Fruit fly (Drosophila melanogaster) whole organism, embryonic: ENCODE results near the gene CG14883.

Experiments used
- Abd-B ChIP-seq: fragments of 200-800 bp; sonication (Bioruptor generic); optimal IDR thresholded peaks from 2 replicates; lab custom pipeline; 2018; ENCODE audit warnings: missing biosample characterization, mild to moderate bottlenecking, missing genetic modification characterization, moderate library complexity
- Bgb ChIP-seq: fragments of 200-800 bp; sonication (Bioruptor generic); IDR thresholded peaks from 2 replicates; pipeline ENCODE4 v1.3.6; 2022; ENCODE audit warnings: missing biosample characterization, missing genetic modification characterization; ENCODE audit not compliant: partially characterized antibody
- CG10321 ChIP-seq: fragments of 200-800 bp; sonication (Bioruptor generic); IDR thresholded peaks from 2 replicates; pipeline ENCODE4 v1.3.6; 2022; ENCODE audit warnings: missing biosample characterization, missing genetic modification characterization
- CG11456 ChIP-seq: fragments of 200-800 bp; sonication (Bioruptor generic); IDR thresholded peaks from 3 replicates; pipeline ENCODE4 v1.3.6; 2022; ENCODE audit warnings: missing biosample characterization, missing genetic modification characterization
- CG11695 ChIP-seq: fragments of 200-800 bp; sonication (Bioruptor generic); IDR thresholded peaks from 3 replicates; pipeline ENCODE4 v1.3.6; 2022; ENCODE audit warnings: missing biosample characterization, missing genetic modification characterization
- CG13123 ChIP-seq: fragments of 200-800 bp; sonication (Bioruptor generic); optimal IDR thresholded peaks from 2 replicates; lab custom pipeline; 2016; ENCODE audit warnings: missing biosample characterization, missing genetic modification characterization
- CG13775 ChIP-seq: fragments of 200-800 bp; sonication (Bioruptor generic); optimal IDR thresholded peaks from 3 replicates; lab custom pipeline; 2017; ENCODE audit warnings: missing biosample characterization, mild to moderate bottlenecking, missing genetic modification characterization
- CG15601 ChIP-seq: fragments of 200-800 bp; sonication (Bioruptor generic); optimal IDR thresholded peaks from 3 replicates; lab custom pipeline; 2019; ENCODE audit warnings: missing biosample characterization, mild to moderate bottlenecking, missing genetic modification characterization, moderate library complexity
- CG17385 ChIP-seq: fragments of 200-800 bp; sonication (Bioruptor generic); optimal IDR thresholded peaks from 3 replicates; lab custom pipeline; 2018; ENCODE audit warnings: missing biosample characterization, mild to moderate bottlenecking, missing genetic modification characterization
- CG18262 ChIP-seq: fragments of 200-800 bp; optimal IDR thresholded peaks from 3 replicates; lab custom pipeline; 2019; ENCODE audit warnings: missing biosample characterization, mild to moderate bottlenecking, missing genetic modification characterization, moderate library complexity
- CG1832 ChIP-seq: fragments of 200-800 bp; sonication (Bioruptor generic); optimal IDR thresholded peaks from 2 replicates; lab custom pipeline; 2017; ENCODE audit warnings: missing biosample characterization, mild to moderate bottlenecking, missing genetic modification characterization, inconsistent platforms
- CG2889 ChIP-seq: fragments of 200-800 bp; sonication (Bioruptor generic); IDR thresholded peaks from 3 replicates; pipeline ENCODE4 v1.3.6; 2022; ENCODE audit warnings: missing biosample characterization, missing genetic modification characterization
- CG4282 ChIP-seq: fragments of 200-800 bp; sonication (Bioruptor generic); optimal IDR thresholded peaks from 2 replicates; lab custom pipeline; 2016; ENCODE audit warnings: missing biosample characterization, missing genetic modification characterization
- CG4360 ChIP-seq: fragments of 200-800 bp; sonication (Bioruptor generic); IDR thresholded peaks from 2 replicates; pipeline ENCODE4 v1.3.6; 2022; ENCODE audit warnings: missing biosample characterization, missing genetic modification characterization
- CG4404 ChIP-seq: fragments of 200-800 bp; sonication (Bioruptor generic); IDR thresholded peaks from 2 replicates; pipeline ENCODE4 v1.3.6; 2022; ENCODE audit warnings: missing biosample characterization, missing genetic modification characterization
- CG8359 ChIP-seq: fragments of 200-800 bp; sonication (Bioruptor generic); optimal IDR thresholded peaks from 2 replicates; lab custom pipeline; 2017; ENCODE audit warnings: missing biosample characterization, mild to moderate bottlenecking, missing genetic modification characterization, borderline replicate concordance
- CTCF ChIP-seq: fragments of 200-800 bp; sonication (Bioruptor generic); optimal IDR thresholded peaks from 2 replicates; lab custom pipeline; 2017; ENCODE audit warnings: missing biosample characterization, mild to moderate bottlenecking, missing genetic modification characterization, moderate library complexity
- Ets65A ChIP-seq: fragments of 200-800 bp; sonication (Bioruptor generic); peaks from one replicate; lab custom pipeline; 2016; ENCODE audit warnings: missing biosample characterization, missing genetic modification characterization
- Ets97D ChIP-seq: fragments of 200-800 bp; sonication (Bioruptor generic); optimal IDR thresholded peaks from 3 replicates; lab custom pipeline; 2016; ENCODE audit warnings: missing biosample characterization, missing genetic modification characterization
- HmgD ChIP-seq: fragments of 200-800 bp; sonication (Bioruptor generic); optimal IDR thresholded peaks from 3 replicates; lab custom pipeline; 2016; ENCODE audit warnings: missing biosample characterization, missing genetic modification characterization
- Hr39 ChIP-seq: fragments of >200 bp; optimal IDR thresholded peaks from 2 replicates; lab custom pipeline; 2017
- Hr51 ChIP-seq, 2 experiments: fragments of 200-800 bp; sonication (Bioruptor generic); optimal IDR thresholded peaks; 2 replicates in 1 of 2; 3 replicates in 1 of 2; lab custom pipeline; 2016 to 2018; ENCODE audit warnings: missing biosample characterization in 2 of 2, missing genetic modification characterization in 2 of 2, mild to moderate bottlenecking in 1 of 2, moderate library complexity in 1 of 2
- Meics ChIP-seq: fragments of 200-800 bp; sonication (Bioruptor generic); optimal IDR thresholded peaks from 2 replicates; lab custom pipeline; 2017; ENCODE audit warnings: missing biosample characterization, mild to moderate bottlenecking, missing genetic modification characterization
- Nf-YB ChIP-seq: fragments of 200-800 bp; sonication (Bioruptor generic); optimal IDR thresholded peaks from 3 replicates; lab custom pipeline; 2019; ENCODE audit warnings: missing biosample characterization, mild to moderate bottlenecking, missing genetic modification characterization, moderate library complexity
- Nf-YC ChIP-seq: fragments of 200-800 bp; optimal IDR thresholded peaks from 3 replicates; lab custom pipeline; 2019; ENCODE audit warnings: missing biosample characterization, mild to moderate bottlenecking, missing genetic modification characterization, moderate library complexity
- Opbp ChIP-seq: fragments of 200-800 bp; sonication (Bioruptor generic); IDR thresholded peaks from 3 replicates; pipeline ENCODE4 v1.3.6; 2022; ENCODE audit warnings: missing biosample characterization, missing genetic modification characterization; ENCODE audit not compliant: partially characterized antibody
- Sry-β ChIP-seq: fragments of 200-800 bp; sonication (Bioruptor generic); optimal IDR thresholded peaks from 2 replicates; lab custom pipeline; 2018; ENCODE audit warnings: missing biosample characterization, mild to moderate bottlenecking, missing genetic modification characterization, moderate library complexity
- Trl ChIP-seq, 3 experiments: fragments of >200 bp in 2 of 3; fragments of 200-800 bp in 1 of 3; sonication (Bioruptor generic) in 1 of 3; optimal IDR thresholded peaks; 2 replicates in 1 of 3; 3 replicates in 2 of 3; lab custom pipeline; 2016 to 2017; ENCODE audit warnings: missing biosample characterization in 1 of 3, missing genetic modification characterization in 1 of 3
- bbx ChIP-seq: fragments of 200-800 bp; sonication (Bioruptor generic); IDR thresholded peaks from 2 replicates; pipeline ENCODE4 v1.3.6; 2022; ENCODE audit warnings: missing biosample characterization, missing genetic modification characterization; ENCODE audit not compliant: partially characterized antibody
- bowl ChIP-seq: fragments of 200-800 bp; sonication (Bioruptor generic); IDR thresholded peaks from 2 replicates; pipeline ENCODE4 v1.3.6; 2022; ENCODE audit warnings: missing biosample characterization, missing genetic modification characterization
- cg ChIP-seq: fragments of 200-800 bp; sonication (Bioruptor generic); optimal IDR thresholded peaks from 3 replicates; lab custom pipeline; 2019; ENCODE audit warnings: missing biosample characterization, mild to moderate bottlenecking, missing genetic modification characterization, moderate library complexity
- chinmo ChIP-seq: fragments of 200-800 bp; sonication (Bioruptor generic); IDR thresholded peaks from 4 replicates; pipeline ENCODE4 v1.3.6; 2022; ENCODE audit warnings: missing biosample characterization, missing genetic modification characterization; ENCODE audit not compliant: partially characterized antibody
- crp ChIP-seq, 2 experiments: fragments of 200-800 bp; sonication (Bioruptor generic); optimal IDR thresholded peaks; 2 replicates in 1 of 2; 3 replicates in 1 of 2; lab custom pipeline; 2017; ENCODE audit warnings: missing biosample characterization in 2 of 2, missing genetic modification characterization in 2 of 2, mild to moderate bottlenecking in 1 of 2, moderate library complexity in 1 of 2
- gem ChIP-seq: fragments of 200-800 bp; sonication (Bioruptor generic); optimal IDR thresholded peaks from 2 replicates; lab custom pipeline; 2019; ENCODE audit warnings: missing biosample characterization, mild to moderate bottlenecking, missing genetic modification characterization, moderate library complexity
- gfzf ChIP-seq: fragments of 200-800 bp; sonication (Bioruptor generic); optimal IDR thresholded peaks from 2 replicates; lab custom pipeline; 2016; ENCODE audit warnings: missing biosample characterization, mild to moderate bottlenecking, missing genetic modification characterization, moderate library complexity
- kah ChIP-seq: fragments of 200-800 bp; sonication (Bioruptor generic); optimal IDR thresholded peaks from 2 replicates; lab custom pipeline; 2018; ENCODE audit warnings: missing biosample characterization, mild to moderate bottlenecking, missing genetic modification characterization
- klu ChIP-seq: fragments of 200-800 bp; sonication (Bioruptor generic); IDR thresholded peaks from 2 replicates; pipeline ENCODE4 v1.3.6; 2022; ENCODE audit warnings: missing biosample characterization, missing genetic modification characterization
- lilli ChIP-seq: fragments of 200-800 bp; sonication (Bioruptor generic); optimal IDR thresholded peaks from 3 replicates; lab custom pipeline; 2016; ENCODE audit warnings: missing biosample characterization, missing genetic modification characterization
- odd ChIP-seq: fragments of 200-800 bp; sonication (Bioruptor generic); optimal IDR thresholded peaks from 2 replicates; lab custom pipeline; 2017; ENCODE audit warnings: missing biosample characterization, mild to moderate bottlenecking, missing genetic modification characterization
- p53 ChIP-seq: fragments of 200-800 bp; sonication (Bioruptor generic); optimal IDR thresholded peaks from 2 replicates; lab custom pipeline; 2016; ENCODE audit warnings: missing biosample characterization, missing genetic modification characterization
- phol ChIP-seq: fragments of 200-800 bp; sonication (Bioruptor generic); optimal IDR thresholded peaks from 3 replicates; lab custom pipeline; 2018; ENCODE audit warnings: missing biosample characterization, mild to moderate bottlenecking, missing genetic modification characterization, moderate library complexity
- run ChIP-seq: fragments of 200-800 bp; sonication (Bioruptor generic); optimal IDR thresholded peaks from 3 replicates; lab custom pipeline; 2018; ENCODE audit warnings: missing biosample characterization, mild to moderate bottlenecking, missing genetic modification characterization
- seq ChIP-seq: fragments of 200-800 bp; sonication (Bioruptor generic); IDR thresholded peaks from 2 replicates; pipeline ENCODE4 v1.3.6; 2022; ENCODE audit warnings: missing biosample characterization, missing genetic modification characterization
- z ChIP-seq: fragments of 200-800 bp; sonication (Bioruptor generic); IDR thresholded peaks from 3 replicates; pipeline ENCODE4 v1.3.6; 2022; ENCODE audit warnings: missing biosample characterization, missing genetic modification characterization

Gene CG14883

dm6 chr3R:16455875-16456274 lies at the start of gene CG14883 (continued):
- no peak for TF ChIP-seq Hr39 (lab: Kevin White, UChicago)
- no peak for TF ChIP-seq CG18262 (tag; lab: Kevin White, UChicago)
- TF ChIP-seq CG11695 (GFP tag; lab: Robert Waterston, UW) = no peak
- TF ChIP-seq Trl (optimal IDR thresholded peaks at IDR 0.05; lab: Kevin White, UChicago) = no peak
- TF ChIP-seq Trl (GFP tag; optimal IDR thresholded peaks at IDR 0.05; lab: Kevin White, UChicago) = no peak
- TF ChIP-seq Opbp = peak; percentile 54; the same call in 1 of the 3 replicates
- TF ChIP-seq Ets65A (GFP tag; lab: Kevin White, UChicago) = no peak
- TF ChIP-seq lilli (GFP tag; lab: Kevin White, UChicago) = no peak
- no peak for TF ChIP-seq CG8359 (GFP tag; lab: Kevin White, UChicago)
- no peak for TF ChIP-seq bowl (GFP tag; lab: Robert Waterston, UW)
- no peak for TF ChIP-seq CG13123 (GFP tag; lab: Kevin White, UChicago)
- TF ChIP-seq kah (GFP tag; lab: Kevin White, UChicago) = peak; percentile 10
- no peak for TF ChIP-seq CG17385

dm6 chr3R:16406618-16407017 lies 49.2 kb upstream of the CG14883 start:
- TF ChIP-seq p53 (GFP tag; lab: Kevin White, UChicago) (no peak), CG15601 (tag; lab: Kevin White, UChicago) (no peak), CG13775 (GFP tag; lab: Kevin White, UChicago) (no peak), CG2889 (0 out of 3 replicates have a peak, but pooled peaks have one; percentile 12), gfzf (GFP tag; lab: Kevin White, UChicago) (no peak), Nf-YC (peak; percentile 79), Nf-YB (GFP tag; lab: Kevin White, UChicago) (peak; percentile 84), CG4360 (peak; percentile 28; the same call in 1 of the 2 replicates), Abd-B (GFP tag; lab: Kevin White, UChicago) (no peak), seq (peak; percentile 72; the same call in 1 of the 2 replicates), HmgD (GFP tag; lab: Kevin White, UChicago) (no peak), CG11456 (0 out of 3 replicates have a peak, but pooled peaks have one; percentile 18)

- TF ChIP-seq run (tag; lab: Kevin White, UChicago) (no peak), Hr51 (GFP tag; optimal IDR thresholded peaks at IDR 0.05; lab: Kevin White, UChicago) (no peak), CTCF (GFP tag; lab: Kevin White, UChicago) (peak; percentile 29), gem (tag; lab: Kevin White, UChicago) (no peak), Meics (no peak)
Observed at dm6 chr3R:16408434-16408833, 47.4 kb upstream of the CG14883 start.

dm6 chr3R:16410706-16411105 lies 45.1 kb upstream of the CG14883 start:
- no peak for TF ChIP-seq odd (GFP tag; lab: Kevin White, UChicago)
- TF ChIP-seq Nf-YC = peak; percentile 80
- no peak for TF ChIP-seq Sry-β
- peak; percentile 32 for TF ChIP-seq Ets65A (GFP tag; lab: Kevin White, UChicago)
- TF ChIP-seq crp (GFP tag; optimal IDR thresholded peaks at IDR 0.05; lab: Kevin White, UChicago) = no peak
- peak; percentile 89 for TF ChIP-seq Nf-YB (GFP tag; lab: Kevin White, UChicago)
- TF ChIP-seq CG4404 (GFP tag; lab: Robert Waterston, UW) = no peak
- peak; percentile 63; the same call in 1 of the 2 replicates for TF ChIP-seq seq
- no peak for TF ChIP-seq Hr51 (GFP tag; optimal IDR thresholded peaks at IDR 0.05; lab: Kevin White, UChicago)

- TF ChIP-seq Opbp = peak; percentile 51; the same call in 1 of the 3 replicates
- peak; percentile 46; the same call in 1 of the 2 replicates for TF ChIP-seq bbx
- TF ChIP-seq CG10321 (GFP tag; lab: Robert Waterston, UW) = peak; percentile 79
- peak; percentile 99 for TF ChIP-seq z
- no peak for TF ChIP-seq CG4282
- TF ChIP-seq CG1832 = peak; percentile 43
- peak; percentile 92 for TF ChIP-seq Nf-YC
- TF ChIP-seq Ets97D (GFP tag; lab: Kevin White, UChicago) = no peak
- 0 out of 4 replicates have a peak, but pooled peaks have one; percentile 38 for TF ChIP-seq chinmo (GFP tag; lab: Robert Waterston, UW)
- TF ChIP-seq klu (GFP tag; lab: Robert Waterston, UW) = no peak
- peak; percentile 42 for TF ChIP-seq phol (tag; lab: Kevin White, UChicago)
- TF ChIP-seq Bgb (GFP tag; lab: Robert Waterston, UW) = 0 out of 2 replicates have a peak, but pooled peaks have one; percentile 21
- TF ChIP-seq cg (GFP tag; lab: Kevin White, UChicago) = peak; percentile 47
Observed at dm6 chr3R:16413734-16414133, 42.1 kb upstream of the CG14883 start.
